Worm (Caenorhabditis elegans) whole organism, young adult: Measurements from ENCODE around the gene F02D8.1.

ENCODE experiments used
- B0019.2 ChIP-seq: fragments of 200-800 bp; sonication (Bioruptor generic); conservative IDR thresholded peaks from 2 replicates; pipeline ENCODE4 v1.3.6; 2022; ENCODE audit warnings: missing genetic modification reagents, missing genetic modification characterization, missing compliant biosample characterization
- B0261.1 ChIP-seq: sonication (generic microtip); optimal IDR thresholded peaks from 2 replicates; lab custom pipeline; 2016; ENCODE audit warnings: mild to moderate bottlenecking, missing genetic modification characterization, moderate library complexity, missing compliant biosample characterization
- C17E4.6 ChIP-seq: fragments of 200-800 bp; sonication (Bioruptor generic); IDR thresholded peaks from 2 replicates; pipeline ENCODE4 v1.3.6; 2022; ENCODE audit warnings: missing genetic modification reagents, missing genetic modification characterization, missing compliant biosample characterization
- F23B12.7 ChIP-seq: sonication (generic microtip); optimal IDR thresholded peaks from 2 replicates; lab custom pipeline; 2017; ENCODE audit warnings: missing genetic modification characterization, mild to moderate bottlenecking, missing compliant biosample characterization, antibody characterized with exemption, moderate library complexity; ENCODE audit not compliant: insufficient read depth
- F57C9.4 ChIP-seq: sonication (generic microtip); optimal IDR thresholded peaks from 2 replicates; lab custom pipeline; 2017; ENCODE audit warnings: mild to moderate bottlenecking, missing genetic modification characterization, missing compliant biosample characterization
- K12H6.12 ChIP-seq: fragments of 200-800 bp; sonication (Bioruptor generic); optimal IDR thresholded peaks from 2 replicates; lab custom pipeline; 2018; ENCODE audit warnings: mild to moderate bottlenecking, missing genetic modification characterization, missing compliant biosample characterization
- T26A5.8 ChIP-seq: sonication (generic microtip); optimal IDR thresholded peaks from 2 replicates; lab custom pipeline; 2016; ENCODE audit warnings: missing genetic modification characterization, missing compliant biosample characterization
- Y53G8AR.9 ChIP-seq: fragments of 200-800 bp; sonication (Bioruptor generic); conservative IDR thresholded peaks from 2 replicates; pipeline ENCODE4 v1.3.6; 2022; ENCODE audit warnings: missing genetic modification reagents, missing genetic modification characterization, missing compliant biosample characterization
- Y67H2A.10 ChIP-seq: fragments of 200-800 bp; sonication (Bioruptor generic); conservative IDR thresholded peaks from 2 replicates; pipeline ENCODE4 v1.3.6; 2022; ENCODE audit warnings: missing genetic modification reagents, missing genetic modification characterization, missing compliant biosample characterization
- aptf-3 ChIP-seq: fragments of 200-800 bp; sonication (Bioruptor generic); IDR thresholded peaks from 2 replicates; pipeline ENCODE4 v1.3.6; 2022; ENCODE audit warnings: missing genetic modification characterization, missing compliant biosample characterization
- ceh-40 ChIP-seq: fragments of 200-800 bp; sonication (Bioruptor generic); IDR thresholded peaks from 2 replicates; pipeline ENCODE4 v1.3.6; 2022; ENCODE audit warnings: missing genetic modification characterization, missing compliant biosample characterization
- ceh-58 ChIP-seq: fragments of 200-800 bp; sonication (Bioruptor generic); IDR thresholded peaks from 2 replicates; pipeline ENCODE4 v1.3.6; 2022; ENCODE audit warnings: missing genetic modification characterization, missing compliant biosample characterization
- ceh-79 ChIP-seq: sonication (generic microtip); optimal IDR thresholded peaks from 2 replicates; lab custom pipeline; 2017; ENCODE audit warnings: mild to moderate bottlenecking, missing genetic modification characterization, missing compliant biosample characterization
- dpl-1 ChIP-seq: fragments of 150-350 bp; optimal IDR thresholded peaks from 2 replicates; lab custom pipeline; 2014; ENCODE audit warnings: missing biosample characterization, missing genetic modification reagents, missing genetic modification characterization
- egl-18 ChIP-seq: fragments of 200-800 bp; sonication (Bioruptor generic); IDR thresholded peaks from 2 replicates; pipeline ENCODE4 v1.3.6; 2022; ENCODE audit warnings: missing genetic modification reagents, missing genetic modification characterization, missing compliant biosample characterization
- egrh-3 ChIP-seq: fragments of 200-800 bp; sonication (Bioruptor generic); IDR thresholded peaks from 2 replicates; pipeline ENCODE4 v1.3.6; 2022; ENCODE audit warnings: missing genetic modification reagents, missing genetic modification characterization, missing compliant biosample characterization
- fkh-3 ChIP-seq: sonication (generic microtip); optimal IDR thresholded peaks from 2 replicates; lab custom pipeline; 2016; ENCODE audit warnings: mild to moderate bottlenecking, missing genetic modification characterization, missing compliant biosample characterization
- gei-17 ChIP-seq: fragments of 200-800 bp; sonication (Bioruptor generic); optimal IDR thresholded peaks from 2 replicates; lab custom pipeline; 2018; ENCODE audit warnings: mild to moderate bottlenecking, missing genetic modification characterization, missing compliant biosample characterization
- hmg-1.2 ChIP-seq: fragments of 200-800 bp; sonication (Bioruptor generic); IDR thresholded peaks from 2 replicates; pipeline ENCODE4 v1.3.6; 2022; ENCODE audit warnings: missing genetic modification reagents, missing genetic modification characterization, missing compliant biosample characterization
- hrde-1 ChIP-seq: sonication (generic microtip); optimal IDR thresholded peaks from 2 replicates; lab custom pipeline; 2016; ENCODE audit warnings: missing genetic modification characterization, mild to moderate bottlenecking, missing compliant biosample characterization, moderate library complexity, missing genotype, missing genetic modification reagents, borderline replicate concordance
- lag-1 ChIP-seq: fragments of 200-800 bp; sonication (Bioruptor generic); IDR thresholded peaks from 2 replicates; pipeline ENCODE4 v1.3.6; 2022; ENCODE audit warnings: missing genetic modification reagents, missing genetic modification characterization, missing compliant biosample characterization
- lin-35 ChIP-seq, 3 experiments: fragments of 150-350 bp in 2 of 3; sonication (generic microtip) in 1 of 3; optimal IDR thresholded peaks; 2 replicates each; lab custom pipeline; 2014 to 2018; ENCODE audit warnings: missing biosample characterization in 3 of 3, missing genetic modification characterization in 3 of 3, missing genetic modification reagents in 3 of 3
- lsl-1 ChIP-seq: fragments of 200-800 bp; sonication (Bioruptor generic); optimal IDR thresholded peaks from 2 replicates; lab custom pipeline; 2018; ENCODE audit warnings: mild to moderate bottlenecking, missing genetic modification characterization, moderate library complexity, missing compliant biosample characterization
- madf-10 ChIP-seq: sonication (generic microtip); optimal IDR thresholded peaks from 2 replicates; lab custom pipeline; 2016; ENCODE audit warnings: mild to moderate bottlenecking, missing genetic modification characterization, missing compliant biosample characterization
- madf-3 ChIP-seq: fragments of 200-800 bp; sonication (Bioruptor generic); IDR thresholded peaks from 2 replicates; pipeline ENCODE4 v1.3.6; 2022; ENCODE audit warnings: missing genetic modification reagents, missing genetic modification characterization, missing compliant biosample characterization
- madf-6 ChIP-seq: fragments of 200-800 bp; sonication (Bioruptor generic); IDR thresholded peaks from 2 replicates; pipeline ENCODE4 v1.3.6; 2022; ENCODE audit warnings: missing genetic modification reagents, missing genetic modification characterization, missing compliant biosample characterization
- mcd-1 ChIP-seq: fragments of 200-800 bp; sonication (Bioruptor generic); IDR thresholded peaks from 2 replicates; pipeline ENCODE4 v1.3.6; 2022; ENCODE audit warnings: missing genetic modification reagents, missing genetic modification characterization, missing compliant biosample characterization
- mxl-1 ChIP-seq: sonication (generic microtip); optimal IDR thresholded peaks from 2 replicates; lab custom pipeline; 2016; ENCODE audit warnings: missing genetic modification characterization, missing compliant biosample characterization
- nhr-120 ChIP-seq: fragments of 200-800 bp; sonication (Bioruptor generic); IDR thresholded peaks from 2 replicates; pipeline ENCODE4 v1.3.6; 2022; ENCODE audit warnings: missing genetic modification characterization, missing compliant biosample characterization
- nhr-179 ChIP-seq: sonication (generic microtip); optimal IDR thresholded peaks from 2 replicates; lab custom pipeline; 2016; ENCODE audit warnings: mild to moderate bottlenecking, missing genetic modification characterization, missing compliant biosample characterization
- nhr-27 ChIP-seq: fragments of 200-800 bp; sonication (Bioruptor generic); optimal IDR thresholded peaks from 2 replicates; lab custom pipeline; 2018; ENCODE audit warnings: mild to moderate bottlenecking, missing genetic modification characterization, moderate library complexity, missing compliant biosample characterization
- nhr-90 ChIP-seq: sonication (generic microtip); optimal IDR thresholded peaks from 2 replicates; lab custom pipeline; 2016; ENCODE audit warnings: missing genotype, mild to moderate bottlenecking, missing genetic modification characterization, missing compliant biosample characterization
- pbrm-1 ChIP-seq: fragments of 200-800 bp; sonication (Bioruptor generic); IDR thresholded peaks from 2 replicates; pipeline ENCODE4 v1.3.6; 2022; ENCODE audit warnings: missing genetic modification reagents, missing genetic modification characterization, missing compliant biosample characterization
- pha-4 ChIP-seq: fragments of 150-350 bp; sonication (generic microtip); optimal IDR thresholded peaks from 2 replicates; lab custom pipeline; 2014; ENCODE audit warnings: missing biosample characterization, missing genetic modification reagents, missing genetic modification characterization
- rcor-1 ChIP-seq: fragments of 200-800 bp; sonication (Bioruptor generic); IDR thresholded peaks from 2 replicates; pipeline ENCODE4 v1.3.6; 2022; ENCODE audit warnings: missing genetic modification reagents, missing genetic modification characterization, missing compliant biosample characterization
- sea-2 ChIP-seq: fragments of 200-800 bp; sonication (Bioruptor generic); IDR thresholded peaks from 2 replicates; pipeline ENCODE4 v1.3.6; 2022; ENCODE audit warnings: missing genetic modification characterization, missing compliant biosample characterization
- snpc-1.1 ChIP-seq: sonication (generic microtip); optimal IDR thresholded peaks from 2 replicates; lab custom pipeline; 2017; ENCODE audit warnings: missing genetic modification characterization, mild to moderate bottlenecking, missing compliant biosample characterization, antibody characterized with exemption, moderate library complexity, missing genotype, missing genetic modification reagents; ENCODE audit not compliant: insufficient read depth
- snpc-1.3 ChIP-seq: sonication (generic microtip); optimal IDR thresholded peaks from 2 replicates; lab custom pipeline; 2017; ENCODE audit warnings: missing genetic modification characterization, mild to moderate bottlenecking, missing compliant biosample characterization, antibody characterized with exemption, moderate library complexity, missing genotype, missing genetic modification reagents; ENCODE audit not compliant: insufficient read depth
- snpc-4 ChIP-seq, 5 experiments: fragments of 150-350 bp in 1 of 5; sonication (generic microtip) in 4 of 5; optimal IDR thresholded peaks; 2 replicates each; lab custom pipeline; 2014 to 2018; ENCODE audit warnings: missing genetic modification characterization in 5 of 5, missing biosample characterization in 3 of 5, antibody characterized with exemption in 2 of 5, mild to moderate bottlenecking in 2 of 5, missing compliant biosample characterization in 2 of 5, missing genotype in 2 of 5, moderate library complexity in 2 of 5, missing genetic modification reagents in 1 of 5
- sptf-2 ChIP-seq: fragments of 200-800 bp; sonication (Bioruptor generic); optimal IDR thresholded peaks from 2 replicates; lab custom pipeline; 2018; ENCODE audit warnings: mild to moderate bottlenecking, missing genetic modification characterization, missing compliant biosample characterization
- tbp1 ChIP-seq: fragments of 200-800 bp; sonication (Bioruptor generic); optimal IDR thresholded peaks from 2 replicates; lab custom pipeline; 2018; ENCODE audit warnings: mild to moderate bottlenecking, missing genetic modification characterization, missing compliant biosample characterization
- tbx-9 ChIP-seq: sonication (generic microtip); optimal IDR thresholded peaks from 2 replicates; lab custom pipeline; 2016; ENCODE audit warnings: borderline replicate concordance, missing genetic modification characterization, inconsistent platforms, missing compliant biosample characterization
- tlf-1 ChIP-seq: fragments of 200-800 bp; sonication (Bioruptor generic); optimal IDR thresholded peaks from 2 replicates; lab custom pipeline; 2018; ENCODE audit warnings: mild to moderate bottlenecking, missing genetic modification characterization, missing compliant biosample characterization
- xnd-1 ChIP-seq: sonication (generic microtip); optimal IDR thresholded peaks from 2 replicates; lab custom pipeline; 2016; ENCODE audit warnings: missing genotype, missing genetic modification reagents, missing genetic modification characterization, missing compliant biosample characterization
- ztf-18 ChIP-seq: sonication (generic microtip); optimal IDR thresholded peaks from 2 replicates; lab custom pipeline; 2016; ENCODE audit warnings: missing genotype, mild to moderate bottlenecking, missing genetic modification characterization, missing compliant biosample characterization
- ztf-3 ChIP-seq: fragments of 200-800 bp; sonication (Bioruptor generic); optimal IDR thresholded peaks from 2 replicates; lab custom pipeline; 2018; ENCODE audit warnings: mild to moderate bottlenecking, missing genetic modification characterization, missing compliant biosample characterization

The F02D8.1 gene

DNA sequence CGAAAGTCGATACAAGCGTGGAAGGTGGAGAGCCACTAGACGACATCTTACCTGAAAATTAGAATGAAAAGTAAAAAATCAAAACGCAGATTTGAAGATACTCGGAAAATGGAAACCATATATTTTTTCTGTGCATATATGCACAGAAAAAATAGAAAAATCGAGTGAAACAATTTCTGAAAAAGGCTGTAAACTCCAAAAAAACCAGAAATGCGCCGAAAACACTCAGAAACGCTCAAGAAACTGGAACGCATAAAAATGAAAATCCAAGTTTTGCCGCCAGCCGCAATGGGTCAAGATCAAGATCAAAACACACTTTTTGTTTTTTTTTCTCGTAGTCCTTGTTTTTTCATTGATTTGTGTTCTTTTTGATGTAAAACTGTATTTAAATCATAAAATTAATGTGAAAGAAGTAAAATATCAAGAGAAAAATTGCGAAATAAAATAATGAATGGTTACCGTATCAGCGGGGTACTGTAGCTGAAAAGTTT is 14.2 kb upstream of the F02D8.1 start, which contains the start of gene T01C3.3 (continued):
- no peak for TF ChIP-seq lag-1 (GFP tag; lab: Robert Waterston, UW)
- TF ChIP-seq mcd-1: peak; percentile 50
- peak; percentile 78; the same call in 1 of the 2 replicates for TF ChIP-seq madf-3 (GFP tag; lab: Robert Waterston, UW)
- no peak for TF ChIP-seq nhr-27 (tag; lab: Kevin White, UChicago)
- peak; percentile 91 for TF ChIP-seq xnd-1 (tag; lab: Kevin White, UChicago)
- TF ChIP-seq C17E4.6 (GFP tag; lab: Robert Waterston, UW): 0 out of 2 replicates have a peak, but pooled peaks have one; percentile 34
- no peak for TF ChIP-seq hrde-1
- TF ChIP-seq lin-35 (GFP tag; optimal IDR thresholded peaks at IDR 0.05; lab: Kevin White, UChicago): peak in 1 of 3 experiments; percentile 59
- TF ChIP-seq snpc-1.3 (tag; lab: Kevin White, UChicago): peak; percentile 13
- peak; percentile 32 for TF ChIP-seq tbp1 (GFP tag; lab: Kevin White, UChicago)
- peak; percentile 65; the same call in 1 of the 2 replicates for TF ChIP-seq B0019.2
- TF ChIP-seq, all 124 proteins: peak for 32

- TF ChIP-seq ceh-40 (0 out of 2 replicates have a peak, but pooled peaks have one; percentile 41), nhr-90 (tag; lab: Kevin White, UChicago) (no peak), gei-17 (GFP tag; lab: Kevin White, UChicago) (no peak), rcor-1 (GFP tag; lab: Robert Waterston, UW) (peak; percentile 69), F57C9.4 (tag; lab: Kevin White, UChicago) (no peak), snpc-4 (GFP tag; optimal IDR thresholded peaks at IDR 0.05; lab: Kevin White, UChicago) (no peak), snpc-4 (tag; optimal IDR thresholded peaks at IDR 0.05; lab: Kevin White, UChicago) (no peak), dpl-1 (GFP tag; lab: Kevin White, UChicago) (no peak), T26A5.8 (tag; lab: Kevin White, UChicago) (no peak), egl-18 (GFP tag; lab: Robert Waterston, UW) (no peak), ceh-79 (no peak), ztf-3 (GFP tag; lab: Kevin White, UChicago) (no peak), Y67H2A.10 (no peak), tbx-9 (tag; lab: Kevin White, UChicago) (no peak), hmg-1.2 (GFP tag; lab: Robert Waterston, UW) (peak; percentile 12; the same call in 1 of the 2 replicates), mxl-1 (tag; lab: Kevin White, UChicago) (no peak), madf-6 (peak; percentile 76), ztf-18 (tag; lab: Kevin White, UChicago) (no peak), aptf-3 (GFP tag; lab: Robert Waterston, UW) (no peak), lsl-1 (GFP tag; lab: Kevin White, UChicago) (peak; percentile 46), K12H6.12 (tag; lab: Kevin White, UChicago) (no peak), tlf-1 (GFP tag; lab: Kevin White, UChicago) (no peak), ceh-58 (no peak), F23B12.7 (tag; lab: Kevin White, UChicago) (no peak), pbrm-1 (GFP tag; lab: Robert Waterston, UW) (0 out of 2 replicates have a peak, but pooled peaks have one; percentile 13), snpc-1.1 (peak; percentile 14), nhr-179 (no peak), madf-10 (tag; lab: Kevin White, UChicago) (no peak), nhr-27 (tag; lab: Kevin White, UChicago) (no peak), B0261.1 (tag; lab: Kevin White, UChicago) (no peak), mcd-1 (no peak), fkh-3 (no peak), pha-4 (tag; lab: Kevin White, UChicago) (no peak), sea-2 (GFP tag; lab: Robert Waterston, UW) (no peak), egrh-3 (no peak), sptf-2 (GFP tag; lab: Kevin White, UChicago) (no peak), nhr-120 (no peak), Y53G8AR.9 (GFP tag; lab: Robert Waterston, UW) (peak; percentile 83; the same call in 1 of the 2 replicates)
Observed at ce11 chrV:14991489-14991888, 13.0 kb upstream of the F02D8.1 start.
